Worm (Caenorhabditis elegans) whole organism, L2 larva: ENCODE results near the gene cec-3.

Source experiments
- C34F6.9 ChIP-seq: fragments of 150-350 bp; optimal IDR thresholded peaks from 2 replicates; lab custom pipeline; 2014; ENCODE audit warnings: missing biosample characterization, missing genetic modification characterization
- R02D3.7 ChIP-seq: fragments of 150-350 bp; optimal IDR thresholded peaks from 2 replicates; lab custom pipeline; 2014; ENCODE audit warnings: missing biosample characterization, missing genetic modification characterization
- ceh-82 ChIP-seq: fragments of 150-350 bp; optimal IDR thresholded peaks from 2 replicates; lab custom pipeline; 2014; ENCODE audit warnings: missing biosample characterization, missing genetic modification characterization
- egl-27 ChIP-seq: sonication (generic microtip); optimal IDR thresholded peaks from 3 replicates; lab custom pipeline; 2017; ENCODE audit warnings: missing biosample characterization, missing genetic modification reagents, missing genetic modification characterization
- elt-3 ChIP-seq: sonication (generic microtip); optimal IDR thresholded peaks from 2 replicates; lab custom pipeline; 2017; ENCODE audit warnings: missing biosample characterization, missing genetic modification characterization
- lin-39 ChIP-seq: fragments of 150-350 bp; optimal IDR thresholded peaks from 2 replicates; lab custom pipeline; 2014; ENCODE audit warnings: missing biosample characterization, missing genetic modification reagents, missing genetic modification characterization
- lsy-2 ChIP-seq, 2 experiments: fragments of 150-350 bp in 1 of 2; sonication (generic microtip) in 1 of 2; optimal IDR thresholded peaks; 2 replicates each; lab custom pipeline; 2014 to 2017; ENCODE audit warnings: missing biosample characterization in 2 of 2, missing genetic modification characterization in 2 of 2
- mdl-1 ChIP-seq, 2 experiments: fragments of 150-350 bp in 1 of 2; sonication (generic microtip) in 1 of 2; optimal IDR thresholded peaks; 2 replicates each; lab custom pipeline; 2017; ENCODE audit warnings: missing biosample characterization in 2 of 2, missing genetic modification characterization in 2 of 2
- nhr-11 ChIP-seq: fragments of 150-350 bp; optimal IDR thresholded peaks from 2 replicates; lab custom pipeline; 2014; ENCODE audit warnings: missing biosample characterization, missing genetic modification characterization
- nhr-12 ChIP-seq: fragments of 150-350 bp; optimal IDR thresholded peaks from 2 replicates; lab custom pipeline; 2014; ENCODE audit warnings: missing biosample characterization, missing genetic modification characterization
- nhr-25 ChIP-seq: fragments of 150-350 bp; sonication (generic microtip); optimal IDR thresholded peaks from 3 replicates; lab custom pipeline; 2014; ENCODE audit warnings: missing biosample characterization, missing genetic modification characterization
- unc-62 ChIP-seq: fragments of 150-350 bp; optimal IDR thresholded peaks from 2 replicates; lab custom pipeline; 2014; ENCODE audit warnings: missing biosample characterization, missing genetic modification reagents, missing genetic modification characterization

- no peak for TF ChIP-seq nhr-12 (tag; lab: Kevin White, UChicago)
- no peak for TF ChIP-seq unc-62 (GFP tag; lab: Kevin White, UChicago)
- TF ChIP-seq R02D3.7 (tag; lab: Kevin White, UChicago): no peak
- no peak for TF ChIP-seq nhr-11 (tag; lab: Kevin White, UChicago)
- TF ChIP-seq ceh-82 (tag; lab: Kevin White, UChicago): no peak
- TF ChIP-seq lsy-2 (tag; optimal IDR thresholded peaks at IDR 0.05; lab: Kevin White, UChicago): peak in 1 of 2 experiments; percentile 51
- TF ChIP-seq egl-27 (tag; lab: Kevin White, UChicago): no peak
- no peak for TF ChIP-seq lin-39 (tag; lab: Kevin White, UChicago)
- TF ChIP-seq elt-3 (tag; lab: Kevin White, UChicago): no peak
- peak in 1 of 2 experiments; percentile 8 for TF ChIP-seq mdl-1 (tag; optimal IDR thresholded peaks at IDR 0.05; lab: Kevin White, UChicago)
- peak; percentile 60 for TF ChIP-seq C34F6.9
- TF ChIP-seq nhr-25 (tag; lab: Kevin White, UChicago): no peak
Observed at ce11 chrII:7838661-7839060, 18.7 kb downstream of the cec-3 start.
